Fruit fly (Drosophila melanogaster) whole organism, pupa: ENCODE results near the gene CG14339.

Experiments
- CG10348 ChIP-seq: fragments of 200-800 bp; sonication (Bioruptor generic); IDR thresholded peaks from 2 replicates; pipeline ENCODE4 v1.3.6; 2022; ENCODE audit warnings: missing biosample characterization, missing genetic modification characterization
- CG13204 ChIP-seq: fragments of 200-800 bp; sonication (Bioruptor generic); optimal IDR thresholded peaks from 2 replicates; lab custom pipeline; 2018; ENCODE audit warnings: missing biosample characterization, mild to moderate bottlenecking, missing genetic modification characterization, moderate library complexity
- CG15710 ChIP-seq: fragments of 200-800 bp; sonication (Bioruptor generic); optimal IDR thresholded peaks from 2 replicates; lab custom pipeline; 2018; ENCODE audit warnings: missing biosample characterization, mild to moderate bottlenecking, missing genetic modification characterization, moderate library complexity
- CG34367 ChIP-seq: fragments of 200-800 bp; sonication (Bioruptor generic); optimal IDR thresholded peaks from 2 replicates; lab custom pipeline; 2018; ENCODE audit warnings: missing biosample characterization, mild to moderate bottlenecking, missing genetic modification characterization
- CG9948 ChIP-seq: fragments of 200-800 bp; sonication (Bioruptor generic); optimal IDR thresholded peaks from 2 replicates; lab custom pipeline; 2018; ENCODE audit warnings: missing biosample characterization, mild to moderate bottlenecking, missing genetic modification characterization, moderate library complexity
- EcR ChIP-seq: fragments of 200-800 bp; sonication (Bioruptor generic); optimal IDR thresholded peaks from 3 replicates; lab custom pipeline; 2019; ENCODE audit warnings: missing biosample characterization, missing genetic modification characterization, mild to moderate bottlenecking, moderate library complexity, missing genetic modification reagents
- Pif1B ChIP-seq: fragments of 200-800 bp; sonication (Bioruptor generic); optimal IDR thresholded peaks from 3 replicates; lab custom pipeline; 2016; ENCODE audit warnings: missing biosample characterization, missing genetic modification characterization
- gl ChIP-seq: fragments of 200-800 bp; sonication (Bioruptor generic); optimal IDR thresholded peaks from 2 replicates; lab custom pipeline; 2018; ENCODE audit warnings: missing biosample characterization, mild to moderate bottlenecking, missing genetic modification characterization
- rn ChIP-seq: fragments of 200-800 bp; sonication (Bioruptor generic); IDR thresholded peaks from 2 replicates; pipeline ENCODE4 v1.3.6; 2022; ENCODE audit warnings: missing biosample characterization, missing genetic modification characterization

DNA sequence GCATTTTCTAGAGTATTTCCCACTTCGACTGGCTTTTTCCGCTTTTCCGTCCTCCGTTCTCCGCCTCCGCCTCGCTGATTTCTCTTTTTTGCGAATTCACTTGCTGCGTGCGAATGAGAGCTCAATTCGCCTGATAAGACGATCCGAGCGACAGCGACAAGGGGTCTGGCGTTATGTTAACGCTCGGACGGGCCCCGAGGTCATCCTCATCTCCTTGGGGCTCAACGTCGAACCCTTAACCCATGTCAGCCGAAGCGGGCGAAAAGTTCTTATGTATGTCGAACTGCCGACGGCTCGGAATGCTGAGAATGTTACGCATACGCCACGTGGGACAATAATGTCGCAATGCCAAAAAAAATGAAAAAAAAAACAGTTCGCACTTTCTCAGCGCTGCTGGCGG, 12.9 kb upstream of the CG14339 start:
- TF ChIP-seq CG10348 (GFP tag; lab: Robert Waterston, UW) (no peak), EcR (GFP tag; lab: Kevin White, UChicago) (no peak), gl (tag; lab: Kevin White, UChicago) (no peak), CG34367 (no peak), CG13204 (GFP tag; lab: Kevin White, UChicago) (no peak), CG9948 (tag; lab: Kevin White, UChicago) (no peak), Pif1B (GFP tag; lab: Kevin White, UChicago) (no peak), CG15710 (tag; lab: Kevin White, UChicago) (no peak), rn (no peak)
